Fruit fly (Drosophila melanogaster) whole organism: ENCODE measurements around the gene CG31157.
A peak's percentile ranks its signal among the peaks of the same experiment; 100 is the strongest.

Source experiments
- CG8478 ChIP-seq: fragments of >200 bp; optimal IDR thresholded peaks from 2 replicates; lab custom pipeline; 2018; ENCODE audit warnings: inconsistent platforms
- Dll ChIP-seq: fragments of >200 bp; optimal IDR thresholded peaks from 2 replicates; lab custom pipeline; 2017
- EcR ChIP-seq, 2 experiments: fragments of >200 bp; optimal IDR thresholded peaks; 2 replicates each; lab custom pipeline; 2017; ENCODE audit warnings: missing biosample characterization in 2 of 2, missing genetic modification characterization in 2 of 2, missing genetic modification reagents in 2 of 2
- pan ChIP-seq: fragments of >200 bp; optimal IDR thresholded peaks from 2 replicates; lab custom pipeline; 2017
- psq ChIP-seq: fragments of >200 bp; optimal IDR thresholded peaks from 2 replicates; lab custom pipeline; 2017
- usp ChIP-seq: fragments of >200 bp; optimal IDR thresholded peaks from 2 replicates; lab custom pipeline; 2017; ENCODE audit warnings: missing biosample characterization, missing genetic modification characterization, mixed read lengths

Gene CG31157

DNA sequence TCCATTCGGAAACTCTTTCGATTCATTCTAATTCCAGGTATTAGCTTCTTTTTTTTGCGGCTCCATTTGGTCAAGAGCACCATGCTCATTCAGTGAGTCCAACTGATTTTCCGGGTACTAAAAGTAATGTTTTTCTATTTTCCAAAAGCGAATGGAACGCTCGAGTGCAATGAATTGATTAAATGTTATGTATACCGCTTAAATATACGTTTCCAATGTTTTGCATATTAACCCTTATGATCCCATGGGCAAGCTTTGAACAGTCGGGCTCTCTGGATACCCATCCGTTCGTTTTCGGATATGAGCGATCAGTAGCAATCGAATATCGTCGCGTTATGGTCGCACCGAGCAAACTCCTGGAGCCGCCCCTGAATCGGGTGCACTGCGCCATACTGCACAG lies at the start of gene CG31157:
Gene CG31157 (plus strand): TSS at position 301 of the 400 bp plus-strand sequence.
- TF ChIP-seq psq (lab: Kevin White, UChicago) (no peak), EcR (GFP tag; optimal IDR thresholded peaks at IDR 0.05; lab: Kevin White, UChicago) (no peak), usp (no peak), pan (lab: Kevin White, UChicago) (no peak), Dll (lab: Kevin White, UChicago) (no peak), CG8478 (lab: Kevin White, UChicago) (no peak)

dm6 chr3R:12998234-12998591 lies 49.3 kb upstream of the CG31157 start:
- TF ChIP-seq psq (lab: Kevin White, UChicago) (no peak), pan (lab: Kevin White, UChicago) (no peak), EcR (GFP tag; optimal IDR thresholded peaks at IDR 0.05; lab: Kevin White, UChicago) (no peak), CG8478 (lab: Kevin White, UChicago) (no peak), Dll (lab: Kevin White, UChicago) (no peak), usp (no peak)

DNA sequence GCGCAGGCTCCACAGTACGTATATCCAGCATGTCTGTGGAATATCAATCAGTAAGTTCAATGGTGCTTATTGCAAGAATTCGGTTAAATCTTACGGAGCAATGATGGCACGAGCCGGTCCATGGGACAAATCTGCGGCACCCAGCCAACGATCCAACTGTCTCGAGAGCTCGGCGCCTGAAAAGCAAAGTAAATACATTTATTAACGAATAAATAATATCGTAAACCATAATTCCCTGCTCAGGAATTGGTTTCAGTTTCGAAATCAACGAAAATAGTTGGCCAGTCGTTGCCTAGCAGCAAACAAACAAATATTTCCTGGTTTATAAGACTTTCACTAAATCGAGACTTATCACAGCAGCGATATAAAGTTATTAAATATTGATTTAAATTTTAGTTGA lies 37.9 kb upstream of the CG31157 start, which contains the start of gene CG11656:
Gene CG11656 (plus strand): TSS at position 301 of the 400 bp plus-strand sequence.
- TF ChIP-seq Dll (lab: Kevin White, UChicago): no peak
- TF ChIP-seq EcR (GFP tag; optimal IDR thresholded peaks at IDR 0.05; lab: Kevin White, UChicago): no peak
- TF ChIP-seq CG8478 (lab: Kevin White, UChicago): no peak
- TF ChIP-seq pan (lab: Kevin White, UChicago): no peak
- TF ChIP-seq usp: no peak
- no peak for TF ChIP-seq psq (lab: Kevin White, UChicago)

DNA sequence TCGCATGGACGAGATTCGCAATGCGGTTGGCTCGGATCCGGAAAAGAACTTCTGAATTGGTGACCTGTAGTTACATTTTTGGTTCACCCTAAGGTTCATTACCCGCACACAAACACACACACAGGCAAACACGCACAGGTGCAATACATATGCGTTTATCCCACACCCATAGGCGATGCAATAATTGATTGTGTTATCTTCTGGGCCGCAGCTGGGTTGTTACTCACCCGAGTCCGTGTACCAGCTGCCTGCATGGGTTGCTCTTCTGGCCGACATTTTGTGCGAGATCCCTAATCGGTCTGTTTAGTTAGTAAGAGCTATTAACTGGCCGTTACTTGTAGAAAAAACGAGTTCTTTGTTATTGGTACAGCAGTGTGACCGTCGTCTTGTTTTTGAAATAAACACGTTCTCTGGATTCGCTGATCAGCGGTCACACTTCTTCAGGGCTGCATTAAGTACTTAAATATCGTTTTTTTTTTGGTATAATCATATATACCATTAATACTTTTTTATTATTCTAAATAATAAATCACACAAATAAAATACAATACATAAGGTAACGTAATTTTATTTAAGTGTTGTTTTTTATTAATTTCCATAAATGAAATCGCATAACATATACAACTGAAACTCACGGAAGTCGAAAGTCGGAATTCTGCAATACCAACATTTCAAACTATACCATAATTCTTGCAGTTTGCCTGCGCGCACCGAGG lies 36.5 kb upstream of the CG31157 start, which contains the start of gene CG8031:
Gene CG8031 (minus strand): TSS at position 406 of the 716 bp plus-strand sequence.
- no peak for TF ChIP-seq usp
- TF ChIP-seq EcR (GFP tag; optimal IDR thresholded peaks at IDR 0.05; lab: Kevin White, UChicago): peak in 1 of 2 experiments; percentile 71
- peak; percentile 51 for TF ChIP-seq Dll (lab: Kevin White, UChicago)

- TF ChIP-seq Dll (lab: Kevin White, UChicago): no peak
- TF ChIP-seq EcR (GFP tag; optimal IDR thresholded peaks at IDR 0.05; lab: Kevin White, UChicago): no peak
- no peak for TF ChIP-seq CG8478 (lab: Kevin White, UChicago)
- TF ChIP-seq pan (lab: Kevin White, UChicago): no peak
- no peak for TF ChIP-seq usp
- TF ChIP-seq psq (lab: Kevin White, UChicago): no peak
Observed at dm6 chr3R:13011621-13011963, 35.9 kb upstream of the CG31157 start, which contains the start of gene CtBP. CtBP (plus strand) TSS chr3R:13011649.

- TF ChIP-seq Dll (lab: Kevin White, UChicago): peak; percentile 29
- TF ChIP-seq CG8478 (lab: Kevin White, UChicago): peak; percentile 85
- no peak for TF ChIP-seq psq (lab: Kevin White, UChicago)
- no peak for TF ChIP-seq pan (lab: Kevin White, UChicago)
- TF ChIP-seq usp: no peak
- TF ChIP-seq EcR (GFP tag; optimal IDR thresholded peaks at IDR 0.05; lab: Kevin White, UChicago): peak in 1 of 2 experiments; percentile 3
Observed at dm6 chr3R:13012351-13012750, 35.2 kb upstream of the CG31157 start.

DNA sequence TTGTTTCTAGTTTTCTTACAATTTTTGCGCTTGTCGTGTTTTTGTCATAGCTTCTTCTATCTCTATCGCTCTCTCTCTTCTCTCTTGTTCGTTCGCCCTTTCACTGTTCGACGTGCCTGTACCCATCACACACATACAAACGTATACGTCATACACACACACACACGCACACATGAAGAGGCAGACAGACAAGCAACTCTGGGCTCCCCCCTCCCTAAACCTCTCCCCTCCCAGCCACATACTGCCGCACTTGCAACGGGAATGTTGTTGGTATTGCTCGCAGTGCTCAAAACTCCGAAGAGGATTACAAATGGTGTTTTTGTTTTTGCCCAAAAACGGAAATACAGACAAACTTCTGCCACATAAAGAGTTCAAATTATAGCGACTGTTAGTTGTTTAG lies 34.5 kb upstream of the CG31157 start:
- no peak for TF ChIP-seq EcR (GFP tag; optimal IDR thresholded peaks at IDR 0.05; lab: Kevin White, UChicago)
- no peak for TF ChIP-seq Dll (lab: Kevin White, UChicago)
- no peak for TF ChIP-seq CG8478 (lab: Kevin White, UChicago)
- TF ChIP-seq pan (lab: Kevin White, UChicago): no peak
- TF ChIP-seq psq (lab: Kevin White, UChicago): no peak
- TF ChIP-seq usp: no peak

DNA sequence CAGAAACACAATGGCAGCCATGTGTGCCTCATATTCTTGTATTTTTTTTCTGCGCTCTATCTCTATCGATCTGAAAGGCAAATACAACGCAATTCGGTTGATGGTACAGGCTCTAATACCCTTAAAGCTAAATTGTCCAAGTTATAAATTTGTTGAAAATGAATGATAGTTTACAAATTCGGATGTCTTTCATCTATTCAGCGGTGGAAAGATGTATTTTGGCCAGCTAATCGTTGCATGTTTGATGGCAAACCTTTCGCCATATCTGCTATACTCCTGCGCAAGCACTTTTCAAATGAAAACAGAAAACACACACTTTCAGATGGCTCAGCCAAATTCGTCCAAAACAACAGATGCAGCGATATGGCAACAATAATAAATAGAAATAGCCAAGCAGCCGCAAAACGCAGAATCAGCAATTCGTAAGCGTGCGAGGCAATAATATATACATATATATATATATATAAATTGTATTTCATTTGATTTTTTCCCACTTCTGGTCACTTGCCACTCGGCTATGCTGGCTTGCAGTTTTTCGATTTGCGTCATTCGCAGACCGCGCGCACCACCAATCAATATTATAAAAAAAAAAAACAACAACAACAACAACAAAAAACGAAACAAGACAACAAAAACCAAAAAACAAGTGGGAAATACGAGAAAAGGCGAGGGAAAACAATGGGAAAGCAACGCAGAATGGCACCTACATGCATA lies 33.2 kb upstream of the CG31157 start:
- TF ChIP-seq Dll (lab: Kevin White, UChicago) (no peak), psq (lab: Kevin White, UChicago) (no peak), CG8478 (lab: Kevin White, UChicago) (no peak), EcR (GFP tag; optimal IDR thresholded peaks at IDR 0.05; lab: Kevin White, UChicago) (no peak), pan (lab: Kevin White, UChicago) (no peak), usp (no peak)

dm6 chr3R:13015402-13015801 lies 32.1 kb upstream of the CG31157 start:
- TF ChIP-seq EcR (GFP tag; optimal IDR thresholded peaks at IDR 0.05; lab: Kevin White, UChicago) (no peak), usp (no peak), Dll (lab: Kevin White, UChicago) (no peak), pan (lab: Kevin White, UChicago) (no peak), psq (lab: Kevin White, UChicago) (no peak), CG8478 (lab: Kevin White, UChicago) (no peak)

- no peak for TF ChIP-seq EcR (GFP tag; optimal IDR thresholded peaks at IDR 0.05; lab: Kevin White, UChicago)
- TF ChIP-seq Dll (lab: Kevin White, UChicago): no peak
- TF ChIP-seq psq (lab: Kevin White, UChicago): no peak
- no peak for TF ChIP-seq pan (lab: Kevin White, UChicago)
- TF ChIP-seq CG8478 (lab: Kevin White, UChicago): no peak
- TF ChIP-seq usp: no peak
Observed at dm6 chr3R:13015811-13016766, 31.4 kb upstream of the CG31157 start.
